Fruit fly (Drosophila melanogaster) whole organism: Measurements from ENCODE around the gene Ns1.

ENCODE experiments used
- CG8478 ChIP-seq: fragments of >200 bp; optimal IDR thresholded peaks from 2 replicates; lab custom pipeline; 2018; ENCODE audit warnings: inconsistent platforms
- usp ChIP-seq: fragments of >200 bp; optimal IDR thresholded peaks from 2 replicates; lab custom pipeline; 2017; ENCODE audit warnings: missing biosample characterization, missing genetic modification characterization, mixed read lengths

- TF ChIP-seq usp (GFP tag; lab: Kevin White, UChicago) (no peak), CG8478 (no peak)
Observed at dm6 chr3R:17072526-17073114, at the start of gene Ns1, which contains the start of gene mRpS11.
